Fruit fly (Drosophila melanogaster) Kc167 (cell line): ENCODE results near the gene CG11911.

Experiments used
- Myc ChIP-seq: fragments of >200 bp; optimal IDR thresholded peaks from 2 replicates; lab custom pipeline; 2017; ENCODE audit warnings: missing external identifiers
- Sin3A ChIP-seq: fragments of >200 bp; optimal IDR thresholded peaks from 2 replicates; lab custom pipeline; 2018; ENCODE audit warnings: missing external identifiers
- h ChIP-seq: fragments of >200 bp; optimal IDR thresholded peaks from 3 replicates; lab custom pipeline; 2018; ENCODE audit warnings: missing external identifiers
- insv ChIP-seq: fragments of >200 bp; optimal IDR thresholded peaks from 3 replicates; lab custom pipeline; 2018; ENCODE audit warnings: missing external identifiers
- psq ChIP-seq: fragments of >200 bp; optimal IDR thresholded peaks from 2 replicates; lab custom pipeline; 2017; ENCODE audit warnings: missing external identifiers
- ttk ChIP-seq: sonication (Bioruptor generic); optimal IDR thresholded peaks from 2 replicates; lab custom pipeline; 2017; ENCODE audit warnings: missing external identifiers

Gene CG11911

dm6 chr2L:321148-321547, at the start of gene CG11911:
Gene CG11911 (minus strand): TSS chr2L:321248.
- TF ChIP-seq Sin3A (lab: Kevin White, UChicago) = no peak
- no peak for TF ChIP-seq ttk (lab: Kevin White, UChicago)
- TF ChIP-seq Myc = no peak
- TF ChIP-seq insv = no peak
- no peak for TF ChIP-seq psq (lab: Kevin White, UChicago)
- no peak for TF ChIP-seq h (lab: Kevin White, UChicago)

dm6 chr2L:369811-370210, 48.8 kb upstream of the CG11911 start:
- TF ChIP-seq psq (lab: Kevin White, UChicago) (no peak), insv (no peak), ttk (lab: Kevin White, UChicago) (no peak), Myc (no peak), h (lab: Kevin White, UChicago) (no peak), Sin3A (lab: Kevin White, UChicago) (no peak)

- no peak for TF ChIP-seq h (lab: Kevin White, UChicago)
Observed at dm6 chr2L:368398-369008, 47.5 kb upstream of the CG11911 start.

dm6 chr2L:366876-367275, 45.8 kb upstream of the CG11911 start:
- no peak for TF ChIP-seq insv
- TF ChIP-seq Sin3A (lab: Kevin White, UChicago) = no peak

- TF ChIP-seq ttk (lab: Kevin White, UChicago) = no peak
- TF ChIP-seq Myc = no peak
- TF ChIP-seq insv = no peak
- TF ChIP-seq Sin3A (lab: Kevin White, UChicago) = no peak
- TF ChIP-seq psq (lab: Kevin White, UChicago) = no peak
- TF ChIP-seq h (lab: Kevin White, UChicago) = no peak
Observed at dm6 chr2L:357556-358130, 36.6 kb upstream of the CG11911 start, which contains the start of gene Ent1. Gene Ent1 (minus strand): TSS chr2L:357874.

- TF ChIP-seq ttk (lab: Kevin White, UChicago) (no peak), Myc (no peak), Sin3A (lab: Kevin White, UChicago) (no peak), psq (lab: Kevin White, UChicago) (no peak), h (lab: Kevin White, UChicago) (no peak), insv (no peak)
Observed at dm6 chr2L:356234-356633, 35.2 kb upstream of the CG11911 start.

dm6 chr2L:347604-348003, 26.6 kb upstream of the CG11911 start:
- TF ChIP-seq ttk (lab: Kevin White, UChicago) = no peak
- TF ChIP-seq Myc = no peak
- no peak for TF ChIP-seq insv
- TF ChIP-seq Sin3A (lab: Kevin White, UChicago) = no peak
- TF ChIP-seq psq (lab: Kevin White, UChicago) = no peak
- TF ChIP-seq h (lab: Kevin White, UChicago) = no peak

DNA sequence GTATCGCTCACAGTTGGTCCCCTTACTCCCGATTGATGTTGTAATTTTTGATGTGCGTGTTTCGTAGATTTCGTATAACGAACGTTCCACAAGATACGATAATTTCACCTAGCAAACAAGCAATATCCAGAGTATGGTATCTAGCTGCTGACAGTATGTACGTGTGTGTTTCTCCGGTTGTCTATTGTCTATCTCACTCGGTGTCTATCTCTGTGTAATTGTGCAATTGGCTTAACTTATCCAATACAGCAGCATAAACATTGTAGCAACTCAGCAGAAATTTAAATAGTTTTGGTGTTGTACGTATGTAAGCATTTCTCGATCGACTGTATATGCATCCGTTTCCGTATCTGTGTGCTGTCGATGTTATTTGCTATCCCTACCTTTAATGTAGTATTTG, 25.7 kb upstream of the CG11911 start:
- TF ChIP-seq h (lab: Kevin White, UChicago) = no peak
- TF ChIP-seq Sin3A (lab: Kevin White, UChicago) = no peak
- no peak for TF ChIP-seq insv
- no peak for TF ChIP-seq Myc
- TF ChIP-seq ttk (lab: Kevin White, UChicago) = no peak
- no peak for TF ChIP-seq psq (lab: Kevin White, UChicago)

DNA sequence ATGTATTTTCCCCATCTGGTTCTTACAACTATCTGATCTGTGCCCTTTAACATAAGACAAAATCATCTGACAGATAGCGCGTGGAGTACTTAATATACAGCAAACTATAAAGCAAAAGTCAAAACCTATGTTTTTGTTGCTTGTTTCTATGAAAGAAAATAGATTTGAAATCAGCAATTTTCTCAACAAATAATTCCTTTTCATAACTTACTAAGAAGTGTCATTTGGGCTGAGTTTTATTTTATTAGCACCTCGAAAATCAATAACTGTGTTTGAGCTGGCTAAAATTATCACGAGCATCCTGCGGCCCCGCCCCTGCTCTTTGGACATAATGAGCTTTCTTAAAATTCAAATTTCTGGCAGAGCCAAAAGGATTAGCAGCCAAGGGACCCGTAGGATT, 11.2 kb upstream of the CG11911 start, which contains the start of gene CG31921:
Gene CG31921 (minus strand): TSS at position 101 of the 400 bp plus-strand sequence.
- TF ChIP-seq insv = no peak
- TF ChIP-seq ttk (lab: Kevin White, UChicago) = no peak
- no peak for TF ChIP-seq Sin3A (lab: Kevin White, UChicago)
- no peak for TF ChIP-seq Myc
- no peak for TF ChIP-seq psq (lab: Kevin White, UChicago)
- TF ChIP-seq h (lab: Kevin White, UChicago) = no peak

DNA sequence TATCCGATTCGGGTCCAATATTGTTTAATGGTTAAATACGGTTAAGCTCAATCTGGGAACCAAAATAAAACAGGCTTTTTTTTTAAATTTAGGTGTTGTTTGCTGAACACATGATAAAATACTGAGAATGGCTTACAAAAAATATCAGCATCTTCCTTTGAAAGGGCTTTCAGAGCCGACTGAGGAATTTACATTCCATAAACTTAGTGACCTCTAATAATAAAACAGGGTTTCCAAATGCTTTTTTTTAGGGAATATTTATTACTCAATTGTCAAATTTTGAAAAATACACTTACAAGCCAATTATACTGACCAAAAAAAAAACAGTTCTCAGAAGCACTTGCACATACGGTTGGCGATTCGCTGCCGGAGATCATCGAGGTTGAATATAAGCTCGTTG, 8.6 kb upstream of the CG11911 start, which contains the start of gene CG43755:
Gene CG43755 (minus strand): TSS at position 101 of the 400 bp plus-strand sequence.
- TF ChIP-seq ttk (lab: Kevin White, UChicago) (no peak), Sin3A (lab: Kevin White, UChicago) (no peak), Myc (no peak), insv (no peak), psq (lab: Kevin White, UChicago) (no peak), h (lab: Kevin White, UChicago) (no peak)

DNA sequence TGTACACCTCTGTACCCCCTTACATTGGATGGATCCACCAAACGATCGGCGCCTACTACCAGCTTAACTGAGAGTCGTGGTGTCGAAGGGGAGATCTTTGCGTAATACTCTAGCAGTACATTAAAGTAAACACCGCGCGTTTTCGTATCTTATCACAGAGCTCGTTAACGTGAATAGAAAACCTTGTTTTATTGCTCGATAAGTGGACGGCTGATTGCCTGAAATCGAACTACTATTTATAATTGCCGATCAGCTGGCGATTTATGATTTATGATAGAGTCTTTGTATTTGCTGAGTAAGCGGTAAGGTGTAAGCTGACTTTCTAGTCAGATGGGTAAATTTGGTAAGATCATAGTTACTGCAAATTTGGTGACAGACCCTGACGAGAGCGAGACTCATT, 1.9 kb upstream of the CG11911 start:
- TF ChIP-seq h (lab: Kevin White, UChicago) = no peak
- no peak for TF ChIP-seq psq (lab: Kevin White, UChicago)
- TF ChIP-seq Sin3A (lab: Kevin White, UChicago) = no peak
- no peak for TF ChIP-seq insv

dm6 chr2L:321793-322192, 745 bp upstream of the CG11911 start, which contains the start of gene CG33127:
Gene CG33127 (plus strand): TSS chr2L:322101.
- TF ChIP-seq h (lab: Kevin White, UChicago) = no peak

dm6 chr2L:319745-320144, 1.3 kb downstream of the CG11911 start:
- TF ChIP-seq ttk (lab: Kevin White, UChicago) = no peak
- TF ChIP-seq psq (lab: Kevin White, UChicago) = no peak
- TF ChIP-seq h (lab: Kevin White, UChicago) = no peak
- TF ChIP-seq Sin3A (lab: Kevin White, UChicago) = no peak
- TF ChIP-seq Myc = no peak
- TF ChIP-seq insv = no peak
